Fruit fly (Drosophila melanogaster): ENCODE data around the gene CG42305.

- TF ChIP-seq CG8478 (optimal IDR thresholded peaks at IDR 0.05) (no peak), CTCF (optimal IDR thresholded peaks at IDR 0.05) (no peak)
Measured at dm6 chr2L:18775274-18775673, 37.2 kb upstream of the CG42305 start.

All from S2 (cell line).